Worm (Caenorhabditis elegans) whole organism, early embryonic: ENCODE results near the gene Y38H6C.4.

Experiments
- B0310.2 ChIP-seq: sonication (generic microtip); optimal IDR thresholded peaks from 2 replicates; lab custom pipeline; 2016; ENCODE audit warnings: mild to moderate bottlenecking, missing genetic modification characterization, missing compliant biosample characterization
- F13C5.2 ChIP-seq: sonication (generic microtip); optimal IDR thresholded peaks from 2 replicates; lab custom pipeline; 2017; ENCODE audit warnings: mild to moderate bottlenecking, missing genetic modification characterization, inconsistent platforms, missing compliant biosample characterization
- aly-1 ChIP-seq: sonication (generic microtip); optimal IDR thresholded peaks from 2 replicates; lab custom pipeline; 2016; ENCODE audit warnings: missing genetic modification characterization, missing compliant biosample characterization
- ama-1 ChIP-seq: fragments of 150-350 bp; optimal IDR thresholded peaks from 2 replicates; lab custom pipeline; 2014
- ets-7 ChIP-seq: sonication (generic microtip); optimal IDR thresholded peaks from 2 replicates; lab custom pipeline; 2016; ENCODE audit warnings: missing genotype, missing genetic modification characterization, missing compliant biosample characterization
- flt-1 ChIP-seq: fragments of 200-800 bp; sonication (Bioruptor generic); IDR thresholded peaks from 2 replicates; pipeline ENCODE4 v1.3.6; 2022; ENCODE audit warnings: missing genetic modification characterization, missing compliant biosample characterization
- hmbx-1 ChIP-seq: sonication (generic microtip); optimal IDR thresholded peaks from 2 replicates; lab custom pipeline; 2016; ENCODE audit warnings: mild to moderate bottlenecking, missing genetic modification characterization, missing compliant biosample characterization
- hmg-4 ChIP-seq: fragments of 200-800 bp; sonication (Bioruptor generic); optimal IDR thresholded peaks from 2 replicates; lab custom pipeline; 2018; ENCODE audit warnings: mild to moderate bottlenecking, missing genetic modification characterization, missing compliant biosample characterization
- pes-1 ChIP-seq: fragments of 200-800 bp; sonication (Bioruptor generic); IDR thresholded peaks from 2 replicates; pipeline ENCODE4 v1.3.6; 2022; ENCODE audit warnings: missing genetic modification reagents, missing genetic modification characterization, missing compliant biosample characterization
- scrt-1 ChIP-seq: fragments of 200-800 bp; sonication (Bioruptor generic); IDR thresholded peaks from 2 replicates; pipeline ENCODE4 v1.3.6; 2022; ENCODE audit warnings: missing genetic modification characterization, missing compliant biosample characterization
- sea-1 ChIP-seq: fragments of 200-800 bp; sonication (Bioruptor generic); conservative IDR thresholded peaks from 2 replicates; pipeline ENCODE4 v1.3.6; 2022; ENCODE audit warnings: missing genetic modification characterization, missing compliant biosample characterization
- tbx-11 ChIP-seq: fragments of 200-800 bp; sonication (Bioruptor generic); IDR thresholded peaks from 2 replicates; pipeline ENCODE4 v1.3.6; 2022; ENCODE audit warnings: missing genetic modification characterization, missing compliant biosample characterization
- tbx-37 ChIP-seq: fragments of 200-800 bp; sonication (Bioruptor generic); conservative IDR thresholded peaks from 2 replicates; pipeline ENCODE4 v1.3.6; 2022; ENCODE audit warnings: missing genetic modification reagents, missing genetic modification characterization, missing compliant biosample characterization
- tra-4 ChIP-seq: sonication (generic microtip); optimal IDR thresholded peaks from 2 replicates; lab custom pipeline; 2017; ENCODE audit warnings: missing genetic modification characterization, missing compliant biosample characterization

- no peak for TF ChIP-seq ets-7 (tag; lab: Kevin White, UChicago)
- no peak for TF ChIP-seq ama-1 (lab: Kevin White, UChicago)
- TF ChIP-seq sea-1 (GFP tag; lab: Robert Waterston, UW): no peak
- no peak for TF ChIP-seq tbx-37 (GFP tag; lab: Robert Waterston, UW)
- TF ChIP-seq flt-1: no peak
- no peak for TF ChIP-seq hmbx-1 (tag; lab: Kevin White, UChicago)
- TF ChIP-seq aly-1 (tag; lab: Kevin White, UChicago): no peak
- no peak for TF ChIP-seq hmg-4 (GFP tag; lab: Kevin White, UChicago)
- no peak for TF ChIP-seq F13C5.2 (tag; lab: Kevin White, UChicago)
- TF ChIP-seq tra-4 (tag; lab: Kevin White, UChicago): no peak
- no peak for TF ChIP-seq scrt-1 (GFP tag; lab: Robert Waterston, UW)
- TF ChIP-seq pes-1: no peak
- no peak for TF ChIP-seq tbx-11 (GFP tag; lab: Robert Waterston, UW)
- no peak for TF ChIP-seq B0310.2 (tag; lab: Kevin White, UChicago)
These were observed 48.1 kb upstream of the Y38H6C.4 start, which contains the start of gene vmo-1 for ce11 chrV:20552971-20553370.
